Worm (Caenorhabditis elegans) whole organism, L2 larva: ENCODE results near the gene F54C4.4.

Source experiments
- C34F6.9 ChIP-seq: fragments of 150-350 bp; optimal IDR thresholded peaks from 2 replicates; lab custom pipeline; 2014; ENCODE audit warnings: missing biosample characterization, missing genetic modification characterization
- F13H6.1 ChIP-seq: sonication (generic microtip); optimal IDR thresholded peaks from 2 replicates; lab custom pipeline; 2016; ENCODE audit warnings: missing genetic modification characterization, missing compliant biosample characterization
- R02D3.7 ChIP-seq: fragments of 150-350 bp; optimal IDR thresholded peaks from 2 replicates; lab custom pipeline; 2014; ENCODE audit warnings: missing biosample characterization, missing genetic modification characterization
- Y55F3AM.14 ChIP-seq: fragments of 200-800 bp; sonication (Bioruptor generic); optimal IDR thresholded peaks from 2 replicates; lab custom pipeline; 2018; ENCODE audit warnings: mild to moderate bottlenecking, missing genetic modification characterization, missing compliant biosample characterization
- ZK546.5 ChIP-seq: sonication (generic microtip); optimal IDR thresholded peaks from 2 replicates; lab custom pipeline; 2017; ENCODE audit warnings: missing biosample characterization, missing genetic modification characterization
- alr-1 ChIP-seq: fragments of 150-350 bp; optimal IDR thresholded peaks from 2 replicates; lab custom pipeline; 2014; ENCODE audit warnings: missing biosample characterization, missing genetic modification characterization
- aly-2 ChIP-seq: fragments of 150-350 bp; optimal IDR thresholded peaks from 2 replicates; lab custom pipeline; 2014; ENCODE audit warnings: missing biosample characterization, missing genetic modification characterization
- ama-1 ChIP-seq: fragments of 150-350 bp; optimal IDR thresholded peaks from 2 replicates; lab custom pipeline; 2018; ENCODE audit warnings: inconsistent platforms
- blmp-1 ChIP-seq: sonication (generic microtip); optimal IDR thresholded peaks from 2 replicates; lab custom pipeline; 2017; ENCODE audit warnings: missing genetic modification characterization, mild to moderate bottlenecking, missing compliant biosample characterization, antibody characterized with exemption, moderate library complexity; ENCODE audit not compliant: insufficient read depth
- ceh-16 ChIP-seq: fragments of 150-350 bp; optimal IDR thresholded peaks from 2 replicates; lab custom pipeline; 2014; ENCODE audit warnings: missing biosample characterization, missing genetic modification characterization
- crh-2 ChIP-seq: sonication (generic microtip); optimal IDR thresholded peaks from 2 replicates; lab custom pipeline; 2017; ENCODE audit warnings: missing biosample characterization, missing genetic modification characterization
- dmd-4 ChIP-seq: sonication (generic microtip); optimal IDR thresholded peaks from 2 replicates; lab custom pipeline; 2017; ENCODE audit warnings: missing biosample characterization, missing genetic modification characterization
- egl-27 ChIP-seq: sonication (generic microtip); optimal IDR thresholded peaks from 3 replicates; lab custom pipeline; 2017; ENCODE audit warnings: missing biosample characterization, missing genetic modification reagents, missing genetic modification characterization
- elt-1 ChIP-seq: fragments of 150-350 bp; optimal IDR thresholded peaks from 2 replicates; lab custom pipeline; 2014; ENCODE audit warnings: missing biosample characterization, missing genetic modification characterization
- elt-3 ChIP-seq: sonication (generic microtip); optimal IDR thresholded peaks from 2 replicates; lab custom pipeline; 2017; ENCODE audit warnings: missing biosample characterization, missing genetic modification characterization
- fos-1 ChIP-seq: fragments of 150-350 bp; optimal IDR thresholded peaks from 2 replicates; lab custom pipeline; 2014; ENCODE audit warnings: missing biosample characterization, missing genetic modification characterization
- gmeb-1 ChIP-seq: fragments of 150-350 bp; optimal IDR thresholded peaks from 2 replicates; lab custom pipeline; 2014; ENCODE audit warnings: missing biosample characterization, missing genetic modification characterization
- lin-13 ChIP-seq: fragments of 150-350 bp; optimal IDR thresholded peaks from 2 replicates; lab custom pipeline; 2014; ENCODE audit warnings: missing biosample characterization, missing genetic modification reagents, missing genetic modification characterization
- lin-39 ChIP-seq: fragments of 150-350 bp; optimal IDR thresholded peaks from 2 replicates; lab custom pipeline; 2014; ENCODE audit warnings: missing biosample characterization, missing genetic modification reagents, missing genetic modification characterization
- lsy-2 ChIP-seq, 2 experiments: fragments of 150-350 bp in 1 of 2; sonication (generic microtip) in 1 of 2; optimal IDR thresholded peaks; 2 replicates each; lab custom pipeline; 2014 to 2017; ENCODE audit warnings: missing biosample characterization in 2 of 2, missing genetic modification characterization in 2 of 2
- mab-5 ChIP-seq: fragments of 150-350 bp; optimal IDR thresholded peaks from 2 replicates; lab custom pipeline; 2014; ENCODE audit warnings: missing biosample characterization, missing genetic modification characterization
- mbf-1 ChIP-seq: sonication (generic microtip); optimal IDR thresholded peaks from 2 replicates; lab custom pipeline; 2017; ENCODE audit warnings: missing biosample characterization, missing genetic modification characterization
- mdl-1 ChIP-seq, 2 experiments: fragments of 150-350 bp in 1 of 2; sonication (generic microtip) in 1 of 2; optimal IDR thresholded peaks; 2 replicates each; lab custom pipeline; 2017; ENCODE audit warnings: missing biosample characterization in 2 of 2, missing genetic modification characterization in 2 of 2
- nhr-10 ChIP-seq: sonication (generic microtip); optimal IDR thresholded peaks from 2 replicates; lab custom pipeline; 2017; ENCODE audit warnings: missing biosample characterization, missing genetic modification characterization
- nhr-11 ChIP-seq: fragments of 150-350 bp; optimal IDR thresholded peaks from 2 replicates; lab custom pipeline; 2014; ENCODE audit warnings: missing biosample characterization, missing genetic modification characterization
- nhr-12 ChIP-seq: fragments of 150-350 bp; optimal IDR thresholded peaks from 2 replicates; lab custom pipeline; 2014; ENCODE audit warnings: missing biosample characterization, missing genetic modification characterization
- nhr-129 ChIP-seq: fragments of 150-350 bp; optimal IDR thresholded peaks from 2 replicates; lab custom pipeline; 2014; ENCODE audit warnings: missing biosample characterization, missing genetic modification characterization
- nhr-21 ChIP-seq: fragments of 150-350 bp; optimal IDR thresholded peaks from 2 replicates; lab custom pipeline; 2014; ENCODE audit warnings: missing biosample characterization, missing genetic modification characterization
- nhr-23 ChIP-seq: fragments of 150-350 bp; optimal IDR thresholded peaks from 2 replicates; lab custom pipeline; 2014; ENCODE audit warnings: missing biosample characterization, missing genetic modification reagents, missing genetic modification characterization
- nhr-25 ChIP-seq: fragments of 150-350 bp; sonication (generic microtip); optimal IDR thresholded peaks from 3 replicates; lab custom pipeline; 2014; ENCODE audit warnings: missing biosample characterization, missing genetic modification characterization
- nhr-77 ChIP-seq: fragments of 150-350 bp; optimal IDR thresholded peaks from 2 replicates; lab custom pipeline; 2014; ENCODE audit warnings: missing biosample characterization, missing genetic modification characterization
- peb-1 ChIP-seq: fragments of 150-350 bp; optimal IDR thresholded peaks from 2 replicates; lab custom pipeline; 2014; ENCODE audit warnings: missing biosample characterization, missing genetic modification characterization
- sem-4 ChIP-seq: fragments of 150-350 bp; optimal IDR thresholded peaks from 2 replicates; lab custom pipeline; 2014; ENCODE audit warnings: missing biosample characterization, missing genetic modification reagents, missing genetic modification characterization
- skn-1 ChIP-seq: sonication (generic microtip); optimal IDR thresholded peaks from 2 replicates; lab custom pipeline; 2017; ENCODE audit warnings: missing biosample characterization, missing genetic modification characterization
- snpc-4 ChIP-seq: fragments of 150-350 bp; optimal IDR thresholded peaks from 2 replicates; lab custom pipeline; 2014; ENCODE audit warnings: missing biosample characterization, missing genetic modification characterization
- unc-39 ChIP-seq: fragments of 150-350 bp; optimal IDR thresholded peaks from 2 replicates; lab custom pipeline; 2014; ENCODE audit warnings: missing biosample characterization, missing genetic modification characterization
- unc-55 ChIP-seq: fragments of 150-350 bp; sonication (generic microtip); optimal IDR thresholded peaks from 3 replicates; lab custom pipeline; 2014; ENCODE audit warnings: missing biosample characterization, missing genetic modification reagents, missing genetic modification characterization
- unc-62 ChIP-seq: fragments of 150-350 bp; optimal IDR thresholded peaks from 2 replicates; lab custom pipeline; 2014; ENCODE audit warnings: missing biosample characterization, missing genetic modification reagents, missing genetic modification characterization
- zag-1 ChIP-seq: fragments of 150-350 bp; optimal IDR thresholded peaks from 2 replicates; lab custom pipeline; 2014; ENCODE audit warnings: missing biosample characterization, missing genetic modification characterization
- ztf-1 ChIP-seq: fragments of 200-800 bp; sonication (Bioruptor generic); conservative IDR thresholded peaks from 2 replicates; pipeline ENCODE4 v1.3.6; 2022; ENCODE audit warnings: missing genetic modification characterization, missing compliant biosample characterization
- ztf-4 ChIP-seq: fragments of 150-350 bp; optimal IDR thresholded peaks from 2 replicates; lab custom pipeline; 2014; ENCODE audit warnings: missing biosample characterization, missing genetic modification characterization

Gene F54C4.4

ce11 chrIII:49064-49463, 38.1 kb downstream of the F54C4.4 start:
- TF ChIP-seq skn-1 (tag; lab: Kevin White, UChicago) = no peak
- no peak for TF ChIP-seq ama-1 (lab: Kevin White, UChicago)
- TF ChIP-seq zag-1 (tag; lab: Kevin White, UChicago) = no peak
- no peak for TF ChIP-seq elt-1 (tag; lab: Kevin White, UChicago)
- no peak for TF ChIP-seq ztf-1 (GFP tag; lab: Robert Waterston, UW)
- no peak for TF ChIP-seq lsy-2 (tag; optimal IDR thresholded peaks at IDR 0.05; lab: Kevin White, UChicago)
- TF ChIP-seq crh-2 (tag; lab: Kevin White, UChicago) = no peak
- TF ChIP-seq elt-3 (tag; lab: Kevin White, UChicago) = no peak
- TF ChIP-seq ceh-16 (tag; lab: Kevin White, UChicago) = no peak
- TF ChIP-seq sem-4 (tag; lab: Kevin White, UChicago) = no peak
- no peak for TF ChIP-seq blmp-1 (tag; lab: Kevin White, UChicago)
- TF ChIP-seq unc-39 (tag; lab: Kevin White, UChicago) = no peak
- no peak for TF ChIP-seq mdl-1 (tag; optimal IDR thresholded peaks at IDR 0.05; lab: Kevin White, UChicago)
- no peak for TF ChIP-seq egl-27 (tag; lab: Kevin White, UChicago)
- TF ChIP-seq lin-13 = no peak
- TF ChIP-seq nhr-25 (tag; lab: Kevin White, UChicago) = no peak
- no peak for TF ChIP-seq alr-1
- TF ChIP-seq snpc-4 (tag; lab: Kevin White, UChicago) = no peak
- no peak for TF ChIP-seq nhr-23

- no peak for TF ChIP-seq elt-3 (tag; lab: Kevin White, UChicago)
- no peak for TF ChIP-seq unc-55 (GFP tag; lab: Kevin White, UChicago)
- TF ChIP-seq nhr-11 = no peak
- TF ChIP-seq ceh-16 (tag; lab: Kevin White, UChicago) = no peak
- TF ChIP-seq crh-2 (tag; lab: Kevin White, UChicago) = no peak
- no peak for TF ChIP-seq unc-62 (GFP tag; lab: Kevin White, UChicago)
- TF ChIP-seq F13H6.1 = no peak
- TF ChIP-seq R02D3.7 (tag; lab: Kevin White, UChicago) = no peak
- TF ChIP-seq lin-39 (tag; lab: Kevin White, UChicago) = no peak
- no peak for TF ChIP-seq Y55F3AM.14 (GFP tag; lab: Kevin White, UChicago)
- TF ChIP-seq dmd-4 (tag; lab: Kevin White, UChicago) = no peak
- no peak for TF ChIP-seq egl-27 (tag; lab: Kevin White, UChicago)
- TF ChIP-seq nhr-10 = no peak
- TF ChIP-seq lin-13 = no peak
- TF ChIP-seq aly-2 (tag; lab: Kevin White, UChicago) = no peak
These were observed 38.9 kb downstream of the F54C4.4 start for ce11 chrIII:48329-48728.

ce11 chrIII:42725-43124, 44.5 kb downstream of the F54C4.4 start:
- TF ChIP-seq Y55F3AM.14 (GFP tag; lab: Kevin White, UChicago) = no peak
- no peak for TF ChIP-seq nhr-11
- no peak for TF ChIP-seq lin-39 (tag; lab: Kevin White, UChicago)
- no peak for TF ChIP-seq nhr-25 (tag; lab: Kevin White, UChicago)
- no peak for TF ChIP-seq mbf-1 (tag; lab: Kevin White, UChicago)
- no peak for TF ChIP-seq ztf-4
- TF ChIP-seq nhr-129 (tag; lab: Kevin White, UChicago) = no peak
- TF ChIP-seq ZK546.5 (tag; lab: Kevin White, UChicago) = no peak
- no peak for TF ChIP-seq C34F6.9
- TF ChIP-seq zag-1 (tag; lab: Kevin White, UChicago) = no peak
- no peak for TF ChIP-seq alr-1
- TF ChIP-seq elt-1 (tag; lab: Kevin White, UChicago) = no peak

- TF ChIP-seq Y55F3AM.14 (GFP tag; lab: Kevin White, UChicago) = no peak
- TF ChIP-seq nhr-77 = no peak
- TF ChIP-seq nhr-25 (tag; lab: Kevin White, UChicago) = no peak
- TF ChIP-seq elt-3 (tag; lab: Kevin White, UChicago) = no peak
- TF ChIP-seq nhr-10 = no peak
- no peak for TF ChIP-seq aly-2 (tag; lab: Kevin White, UChicago)
- TF ChIP-seq nhr-11 = no peak
- TF ChIP-seq peb-1 (tag; lab: Kevin White, UChicago) = no peak
- no peak for TF ChIP-seq gmeb-1
- TF ChIP-seq C34F6.9 = no peak
- TF ChIP-seq dmd-4 (tag; lab: Kevin White, UChicago) = no peak
- TF ChIP-seq nhr-12 = no peak
- no peak for TF ChIP-seq snpc-4 (tag; lab: Kevin White, UChicago)
- no peak for TF ChIP-seq lsy-2 (tag; optimal IDR thresholded peaks at IDR 0.05; lab: Kevin White, UChicago)
- TF ChIP-seq egl-27 (tag; lab: Kevin White, UChicago) = no peak
- TF ChIP-seq fos-1 (tag; lab: Kevin White, UChicago) = no peak
- TF ChIP-seq lin-39 (tag; lab: Kevin White, UChicago) = no peak
- TF ChIP-seq nhr-21 (tag; lab: Kevin White, UChicago) = no peak
- no peak for TF ChIP-seq mab-5 (tag; lab: Kevin White, UChicago)
These were observed 45.7 kb downstream of the F54C4.4 start for ce11 chrIII:41484-41883.
